Fruit fly (Drosophila melanogaster) whole organism, larva: Measurements from ENCODE around the gene CG6282.

ENCODE experiments used
- noc ChIP-seq: fragments of 200-800 bp; sonication (Bioruptor generic); optimal IDR thresholded peaks from 3 replicates; lab custom pipeline; 2019; ENCODE audit warnings: missing biosample characterization, mild to moderate bottlenecking, missing genetic modification characterization, moderate library complexity

Gene CG6282

dm6 chr3L:8621465-8621864 lies 17.0 kb downstream of the CG6282 start:
- no peak for TF ChIP-seq noc

dm6 chr3L:8623702-8624421 lies 19.4 kb downstream of the CG6282 start, which contains the start of the genes GAPsec and Zasp66:
TSS of gene GAPsec (minus strand) at chr3L:8623901.
TSS of gene Zasp66 (plus strand) at chr3L:8624371.
- no peak for TF ChIP-seq noc

- TF ChIP-seq noc = no peak
These were observed 23.7 kb downstream of the CG6282 start for dm6 chr3L:8627839-8628827.

- TF ChIP-seq noc = no peak
These were observed 24.5 kb downstream of the CG6282 start for dm6 chr3L:8628964-8629363.

dm6 chr3L:8629701-8630343 lies 25.4 kb downstream of the CG6282 start:
- no peak for TF ChIP-seq noc

- no peak for TF ChIP-seq noc
These were observed 29.3 kb downstream of the CG6282 start, which contains the start of gene Cdc6 for dm6 chr3L:8633614-8634325. TSS of gene Cdc6 (minus strand) at chr3L:8634069.

- no peak for TF ChIP-seq noc
These were observed 35.7 kb downstream of the CG6282 start, which contains the start of gene Cpr66D for dm6 chr3L:8640139-8640538. TSS of gene Cpr66D (plus strand) at chr3L:8640439.

- TF ChIP-seq noc = no peak
These were observed 36.6 kb downstream of the CG6282 start for dm6 chr3L:8641049-8641448.

dm6 chr3L:8643810-8644552 lies 39.5 kb downstream of the CG6282 start:
- TF ChIP-seq noc = no peak

dm6 chr3L:8646821-8647220 lies 42.4 kb downstream of the CG6282 start, which contains the start of the genes CG13305 and Pex7:
TSS of gene CG13305 (minus strand) at chr3L:8646822.
TSS of gene Pex7 (plus strand) at chr3L:8647145.
- TF ChIP-seq noc = no peak

- TF ChIP-seq noc = no peak
These were observed 44.4 kb downstream of the CG6282 start, which contains the start of gene Arr2 for dm6 chr3L:8648836-8649235. TSS of gene Arr2 (minus strand) at chr3L:8648936.

- TF ChIP-seq noc = no peak
These were observed 47.6 kb downstream of the CG6282 start for dm6 chr3L:8651876-8652571.

dm6 chr3L:8652572-8652977 lies 48.1 kb downstream of the CG6282 start:
- TF ChIP-seq noc = no peak

dm6 chr3L:8653572-8653971 lies 49.1 kb downstream of the CG6282 start:
- no peak for TF ChIP-seq noc
